Worm (Caenorhabditis elegans): ENCODE results near the gene tofu-6.

The tofu-6 gene

DNA sequence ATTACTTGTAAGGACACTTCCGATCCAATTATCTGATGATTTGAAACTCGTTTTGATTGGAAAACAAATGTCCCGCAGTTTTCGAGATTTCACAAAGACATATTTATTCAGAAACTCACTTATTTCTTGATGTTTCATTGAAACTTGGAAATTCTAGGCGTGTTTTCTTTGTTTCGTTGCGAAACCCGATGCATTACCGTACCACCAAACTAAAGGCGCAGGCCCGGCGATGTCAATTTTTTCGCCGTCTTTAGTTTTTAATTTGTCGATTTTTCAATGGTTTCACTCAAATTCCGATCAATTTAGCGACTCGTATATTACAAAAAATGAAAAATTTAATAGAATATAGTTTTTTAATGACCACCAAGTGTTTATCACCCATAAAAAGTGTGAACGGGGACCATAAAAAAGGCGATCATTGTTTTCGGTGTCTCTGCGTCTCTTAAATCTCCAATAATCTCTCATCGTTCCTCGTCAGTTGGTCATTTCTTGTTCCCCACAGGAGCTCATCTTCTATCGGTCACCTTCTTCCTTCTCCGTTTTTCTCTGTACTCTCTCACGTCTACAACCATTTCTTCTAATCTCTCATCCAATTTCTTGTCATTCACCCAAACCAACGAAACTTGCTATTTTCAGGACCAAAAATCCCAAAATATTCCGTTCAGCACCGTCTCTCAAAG lies 44.8 kb downstream of the tofu-6 start, which contains the start of gene clr-1:
clr-1 (plus strand) TSS at position 630 of the 680 bp plus-strand sequence.
- TF ChIP-seq nhr-12 (tag; optimal IDR thresholded peaks at IDR 0.05) (no peak), lin-13 (tag; optimal IDR thresholded peaks at IDR 0.05) (no peak), unc-120 (tag; optimal IDR thresholded peaks at IDR 0.05; ENCODE audit: poor library complexity, severe bottlenecking) (peak; percentile 27), hlh-1 (tag; optimal IDR thresholded peaks at IDR 0.05) (peak; percentile 74)
